Worm (Caenorhabditis elegans): Measurements from ENCODE around the gene C44C10.5.

DNA sequence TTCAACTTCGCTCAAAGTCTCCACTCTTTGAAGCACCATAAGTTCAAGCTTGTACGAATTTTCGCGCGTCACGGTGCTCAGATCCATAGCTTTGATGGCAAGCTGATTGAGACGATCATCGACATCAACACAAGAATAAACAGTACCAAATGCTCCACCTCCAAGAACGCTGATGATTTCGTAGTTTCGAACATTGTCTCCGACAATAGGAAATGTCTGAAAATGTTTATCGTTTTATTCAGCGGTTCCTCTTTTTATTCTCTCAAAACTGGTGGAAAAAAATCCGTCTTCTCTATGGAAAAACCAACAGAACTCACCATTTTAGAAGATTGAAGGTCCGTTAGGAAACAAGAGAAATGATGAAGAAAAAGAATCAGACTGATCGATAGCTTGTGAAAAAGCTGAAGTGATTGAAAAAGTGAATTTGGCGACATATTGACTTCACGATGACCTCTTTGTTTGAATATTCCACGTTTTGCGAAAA, 2.5 kb upstream of the C44C10.5 start, which contains the start of gene C44C10.7:
- TF ChIP-seq egl-27 (tag; optimal IDR thresholded peaks at IDR 0.05) (no peak), ctbp-1 (GFP tag; IDR thresholded peaks at IDR 0.05) (no peak), ces-1 (GFP tag; optimal IDR thresholded peaks at IDR 0.05) (no peak), spr-1 (tag; optimal IDR thresholded peaks at IDR 0.05) (no peak), mes-2 (tag; optimal IDR thresholded peaks at IDR 0.05; ENCODE audit: poor library complexity, severe bottlenecking) (no peak), R02D3.7 (tag; optimal IDR thresholded peaks at IDR 0.05) (no peak), skn-1 (tag; optimal IDR thresholded peaks at IDR 0.05) (no peak)
